Worm (Caenorhabditis elegans) whole organism, L1 larva: ENCODE data around the gene ZK596.3.
A peak's percentile ranks its signal among the peaks of the same experiment; 100 is the strongest.

Source experiments
- C16A3.4 ChIP-seq: fragments of 150-350 bp; optimal IDR thresholded peaks from 2 replicates; lab custom pipeline; 2014; ENCODE audit warnings: missing biosample characterization, missing genetic modification characterization
- C34B4.2 ChIP-seq: sonication (generic microtip); optimal IDR thresholded peaks from 2 replicates; lab custom pipeline; 2017; ENCODE audit warnings: mild to moderate bottlenecking, missing genetic modification characterization, missing compliant biosample characterization
- F16B12.6 ChIP-seq: fragments of 150-350 bp; optimal IDR thresholded peaks from 2 replicates; lab custom pipeline; 2014; ENCODE audit warnings: missing biosample characterization, missing genetic modification characterization
- ama-1 ChIP-seq: fragments of 150-350 bp; optimal IDR thresholded peaks from 2 replicates; lab custom pipeline; 2014
- ceh-63 ChIP-seq: fragments of 200-800 bp; sonication (Bioruptor generic); optimal IDR thresholded peaks from 2 replicates; lab custom pipeline; 2018; ENCODE audit warnings: mild to moderate bottlenecking, missing genetic modification characterization, missing compliant biosample characterization
- ceh-82 ChIP-seq, 3 experiments: fragments of 150-350 bp in 1 of 3; sonication (generic microtip) in 2 of 3; optimal IDR thresholded peaks; 2 replicates each; lab custom pipeline; 2014 to 2017; ENCODE audit warnings: missing biosample characterization in 3 of 3, missing genetic modification characterization in 3 of 3
- ces-1 ChIP-seq: fragments of 150-350 bp; optimal IDR thresholded peaks from 2 replicates; lab custom pipeline; 2014; ENCODE audit warnings: missing biosample characterization, missing genetic modification reagents, missing genetic modification characterization
- dsc-1 ChIP-seq: sonication (generic microtip); optimal IDR thresholded peaks from 2 replicates; lab custom pipeline; 2016; ENCODE audit warnings: mild to moderate bottlenecking, missing genetic modification characterization, missing compliant biosample characterization
- efl-1 ChIP-seq, 4 experiments: fragments of 150-350 bp; optimal IDR thresholded peaks in 3 of 4; peaks in 1 of 4; 1 replicate in 1 of 4; 2 replicates in 3 of 4; lab custom pipeline; 2014; ENCODE audit warnings: missing biosample characterization in 2 of 4, missing genetic modification characterization in 2 of 4, missing genetic modification reagents in 2 of 4
- efl-3 ChIP-seq: fragments of 200-800 bp; sonication (Bioruptor generic); optimal IDR thresholded peaks from 2 replicates; lab custom pipeline; 2018; ENCODE audit warnings: mild to moderate bottlenecking, missing genetic modification characterization, missing compliant biosample characterization
- elt-2 ChIP-seq: sonication (generic microtip); optimal IDR thresholded peaks from 2 replicates; lab custom pipeline; 2016; ENCODE audit warnings: missing genetic modification characterization, mild to moderate bottlenecking, inconsistent platforms, missing compliant biosample characterization, missing genetic modification reagents
- irx-1 ChIP-seq: sonication (generic microtip); optimal IDR thresholded peaks from 2 replicates; lab custom pipeline; 2016; ENCODE audit warnings: missing genetic modification characterization, missing compliant biosample characterization
- isw-1 ChIP-seq: fragments of 200-800 bp; sonication (Bioruptor generic); IDR thresholded peaks from 2 replicates; pipeline ENCODE4 v1.3.6; 2022; ENCODE audit warnings: missing genetic modification characterization, missing compliant biosample characterization
- jun-1 ChIP-seq: fragments of 150-350 bp; optimal IDR thresholded peaks from 2 replicates; lab custom pipeline; 2014; ENCODE audit warnings: missing biosample characterization, missing genetic modification reagents, missing genetic modification characterization
- lin-13 ChIP-seq: fragments of 150-350 bp; optimal IDR thresholded peaks from 2 replicates; lab custom pipeline; 2014; ENCODE audit warnings: missing biosample characterization, missing genetic modification reagents, missing genetic modification characterization
- lin-14 ChIP-seq: fragments of 200-800 bp; sonication (Bioruptor generic); optimal IDR thresholded peaks from 2 replicates; lab custom pipeline; 2018; ENCODE audit warnings: mild to moderate bottlenecking, missing genetic modification characterization, moderate library complexity, missing compliant biosample characterization
- lin-15B ChIP-seq: fragments of 150-350 bp; sonication (generic microtip); optimal IDR thresholded peaks from 3 replicates; lab custom pipeline; 2014; ENCODE audit warnings: missing biosample characterization, missing genetic modification characterization
- lir-3 ChIP-seq: sonication (generic microtip); optimal IDR thresholded peaks from 2 replicates; lab custom pipeline; 2016; ENCODE audit warnings: mild to moderate bottlenecking, missing genetic modification characterization, moderate library complexity, missing compliant biosample characterization; ENCODE audit not compliant: poor library complexity
- lsy-2 ChIP-seq, 2 experiments: fragments of 150-350 bp; optimal IDR thresholded peaks; 2 replicates each; lab custom pipeline; 2014; ENCODE audit warnings: missing biosample characterization in 2 of 2, missing genetic modification characterization in 2 of 2
- mab-9 ChIP-seq: fragments of 200-800 bp; sonication (Bioruptor generic); IDR thresholded peaks from 2 replicates; pipeline ENCODE4 v1.3.6; 2022; ENCODE audit warnings: missing genetic modification reagents, missing genetic modification characterization, missing compliant biosample characterization
- mdl-1 ChIP-seq, 2 experiments: fragments of 150-350 bp; optimal IDR thresholded peaks; 2 replicates each; lab custom pipeline; 2014 to 2017; ENCODE audit warnings: missing biosample characterization in 2 of 2, missing genetic modification characterization in 2 of 2, inconsistent platforms in 1 of 2
- nhr-19 ChIP-seq: fragments of 200-800 bp; sonication (Bioruptor generic); conservative IDR thresholded peaks from 2 replicates; pipeline ENCODE4 v1.3.6; 2022; ENCODE audit warnings: missing genetic modification characterization, missing compliant biosample characterization
- nhr-20 ChIP-seq: sonication (generic microtip); optimal IDR thresholded peaks from 2 replicates; lab custom pipeline; 2016; ENCODE audit warnings: mild to moderate bottlenecking, missing genetic modification characterization, missing compliant biosample characterization
- nhr-237 ChIP-seq: fragments of 150-350 bp; optimal IDR thresholded peaks from 2 replicates; lab custom pipeline; 2014; ENCODE audit warnings: missing biosample characterization, missing genetic modification characterization
- nhr-28 ChIP-seq: fragments of 150-350 bp; optimal IDR thresholded peaks from 2 replicates; lab custom pipeline; 2014; ENCODE audit warnings: missing biosample characterization, missing genetic modification characterization
- nhr-76 ChIP-seq: sonication (generic microtip); optimal IDR thresholded peaks from 2 replicates; lab custom pipeline; 2017; ENCODE audit warnings: missing biosample characterization, missing genetic modification characterization
- nhr-84 ChIP-seq: sonication (generic microtip); optimal IDR thresholded peaks from 2 replicates; lab custom pipeline; 2017; ENCODE audit warnings: missing biosample characterization, missing genetic modification characterization
- nhr-85 ChIP-seq: sonication (generic microtip); peaks from one replicate; lab custom pipeline; 2016; ENCODE audit warnings: missing genetic modification characterization, inconsistent platforms, missing compliant biosample characterization
- pag-3 ChIP-seq: sonication (generic microtip); optimal IDR thresholded peaks from 2 replicates; lab custom pipeline; 2017; ENCODE audit warnings: missing genetic modification characterization, mild to moderate bottlenecking, missing compliant biosample characterization, antibody characterized with exemption, borderline replicate concordance; ENCODE audit not compliant: insufficient read depth
- pqm-1 ChIP-seq: sonication (generic microtip); optimal IDR thresholded peaks from 3 replicates; lab custom pipeline; 2017; ENCODE audit warnings: missing biosample characterization, missing genetic modification characterization
- rnt-1 ChIP-seq: sonication (generic microtip); optimal IDR thresholded peaks from 2 replicates; lab custom pipeline; 2016; ENCODE audit warnings: mild to moderate bottlenecking, missing genetic modification characterization, moderate library complexity, missing compliant biosample characterization
- snpc-4 ChIP-seq: fragments of 150-350 bp; optimal IDR thresholded peaks from 2 replicates; lab custom pipeline; 2014; ENCODE audit warnings: missing biosample characterization, missing genetic modification characterization
- snu-23 ChIP-seq: sonication (generic microtip); optimal IDR thresholded peaks from 2 replicates; lab custom pipeline; 2016; ENCODE audit warnings: missing genetic modification characterization, missing compliant biosample characterization
- sptf-1 ChIP-seq: fragments of 150-350 bp; optimal IDR thresholded peaks from 2 replicates; lab custom pipeline; 2014; ENCODE audit warnings: missing biosample characterization, missing genetic modification characterization
- sup-37 ChIP-seq: fragments of 200-800 bp; sonication (Bioruptor generic); optimal IDR thresholded peaks from 2 replicates; lab custom pipeline; 2018; ENCODE audit warnings: mild to moderate bottlenecking, missing genetic modification characterization, missing compliant biosample characterization
- swsn-7 ChIP-seq: sonication (generic microtip); optimal IDR thresholded peaks from 2 replicates; lab custom pipeline; 2016; ENCODE audit warnings: missing genetic modification characterization, missing compliant biosample characterization
- tbx-2 ChIP-seq: sonication (generic microtip); optimal IDR thresholded peaks from 2 replicates; lab custom pipeline; 2016; ENCODE audit warnings: missing genetic modification characterization, missing compliant biosample characterization
- tlp-1 ChIP-seq: fragments of 150-350 bp; optimal IDR thresholded peaks from 2 replicates; lab custom pipeline; 2014; ENCODE audit warnings: missing biosample characterization, missing genetic modification characterization
- vab-15 ChIP-seq: sonication (generic microtip); optimal IDR thresholded peaks from 2 replicates; lab custom pipeline; 2017; ENCODE audit warnings: missing genotype, mild to moderate bottlenecking, missing genetic modification characterization, missing compliant biosample characterization
- zag-1 ChIP-seq: fragments of 150-350 bp; optimal IDR thresholded peaks from 2 replicates; lab custom pipeline; 2014; ENCODE audit warnings: missing biosample characterization, missing genetic modification characterization
- zip-4 ChIP-seq: fragments of 200-800 bp; sonication (Bioruptor generic); optimal IDR thresholded peaks from 2 replicates; lab custom pipeline; 2018; ENCODE audit warnings: mild to moderate bottlenecking, missing genetic modification characterization, moderate library complexity, missing compliant biosample characterization
- ztf-11 ChIP-seq, 2 experiments: sonication (generic microtip); optimal IDR thresholded peaks; 2 replicates each; lab custom pipeline; 2016 to 2017; ENCODE audit warnings: missing genetic modification characterization in 2 of 2, missing biosample characterization in 1 of 2, missing compliant biosample characterization in 1 of 2
- ztf-4 ChIP-seq: fragments of 150-350 bp; optimal IDR thresholded peaks from 2 replicates; lab custom pipeline; 2014; ENCODE audit warnings: missing biosample characterization, missing genetic modification characterization

ZK596.3 gene

ce11 chrIV:10904282-10904681, at the start of gene ZK596.3:
Gene ZK596.3 (minus strand): TSS chrIV:10904382.
- TF ChIP-seq nhr-28 (tag; lab: Kevin White, UChicago), result no peak
- TF ChIP-seq lsy-2 (tag; optimal IDR thresholded peaks at IDR 0.05; lab: Kevin White, UChicago), result no peak
- TF ChIP-seq, all 84 proteins: peak for 0

- TF ChIP-seq isw-1 (GFP tag; lab: Robert Waterston, UW) (no peak), swsn-7 (tag; lab: Kevin White, UChicago) (no peak), ztf-11 (tag; optimal IDR thresholded peaks at IDR 0.05; lab: Kevin White, UChicago) (no peak), efl-1 (optimal IDR thresholded peaks at IDR 0.05; lab: Kevin White, UChicago) (no peak), efl-1 (GFP tag; optimal IDR thresholded peaks at IDR 0.05 in 1 of 2; lab: Kevin White, UChicago) (no peak), nhr-20 (no peak), rnt-1 (tag; lab: Kevin White, UChicago) (no peak), snpc-4 (no peak), nhr-84 (tag; lab: Kevin White, UChicago) (no peak), ces-1 (GFP tag; lab: Kevin White, UChicago) (no peak), vab-15 (tag; lab: Kevin White, UChicago) (no peak), ztf-4 (tag; lab: Kevin White, UChicago) (no peak)
These were observed 47.8 kb upstream of the ZK596.3 start, which contains the start of gene Y69E1A.3 for ce11 chrIV:10951997-10952396. Gene Y69E1A.3 (plus strand): TSS chrIV:10952297.

DNA sequence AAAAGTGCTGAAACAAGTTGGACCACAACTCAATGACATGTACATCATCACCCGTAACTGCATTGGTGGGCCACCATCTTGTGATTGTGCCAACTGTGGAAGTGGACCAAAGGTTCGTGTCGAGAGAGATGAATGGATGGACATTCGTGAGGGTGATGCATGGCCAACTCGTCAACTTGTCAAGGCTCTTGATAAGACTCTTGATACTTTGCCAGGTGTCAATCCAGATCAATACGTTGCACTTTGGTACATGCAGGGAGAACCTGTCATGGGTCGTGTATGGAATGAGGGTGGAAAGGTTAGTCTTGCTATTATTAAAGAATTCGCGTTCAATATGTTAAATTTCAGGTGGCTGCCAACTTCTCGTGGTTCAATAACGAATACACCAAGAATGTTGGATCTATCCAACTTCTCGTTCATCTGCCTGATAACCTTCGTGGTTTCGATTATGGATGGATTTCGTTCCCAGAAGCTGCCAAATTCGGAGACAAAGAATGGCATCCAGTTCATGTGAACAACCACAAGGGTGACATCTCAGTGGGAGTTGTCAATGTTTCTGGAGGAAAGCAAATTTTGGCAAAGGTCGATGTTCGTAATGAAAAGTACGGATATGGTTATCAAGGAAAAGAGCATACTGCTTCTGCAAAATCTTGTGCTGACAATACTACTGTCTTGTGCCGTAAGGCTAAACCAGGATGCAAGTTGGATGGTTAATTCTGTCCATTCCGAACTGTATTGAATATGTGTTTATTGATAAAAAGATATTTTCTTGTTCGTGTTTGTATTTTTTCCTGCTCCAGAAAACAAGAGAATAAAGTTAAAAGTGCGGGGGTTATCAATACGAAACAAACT, 46.4 kb upstream of the ZK596.3 start:
- TF ChIP-seq efl-1 (optimal IDR thresholded peaks at IDR 0.05; lab: Kevin White, UChicago) (no peak), efl-1 (GFP tag; optimal IDR thresholded peaks at IDR 0.05 in 1 of 2; lab: Kevin White, UChicago) (peak in 1 of 2 experiments; percentile 92), C16A3.4 (tag; lab: Kevin White, UChicago) (no peak)

DNA sequence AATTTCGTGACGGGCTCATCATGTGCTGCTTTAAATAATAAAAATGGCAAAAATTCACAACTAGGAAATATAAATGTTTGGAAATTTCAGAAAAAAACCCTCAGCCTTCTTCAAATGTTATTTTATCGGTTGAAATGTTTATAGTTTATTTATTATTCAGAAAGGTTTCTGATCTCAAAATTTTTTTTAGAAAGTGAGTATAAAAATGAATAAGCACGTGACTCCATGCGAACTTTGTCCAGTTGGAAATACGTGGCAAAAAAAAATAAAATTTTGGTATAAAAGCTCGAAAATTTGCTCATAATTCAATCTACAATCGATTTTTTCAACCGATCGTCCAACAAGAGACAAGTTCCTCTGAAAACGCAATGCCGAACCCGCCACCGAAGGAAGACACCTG, 45.3 kb upstream of the ZK596.3 start, which contains the start of gene nsph-3.1:
Gene nsph-3.1 (plus strand): TSS at position 301 of the 400 bp plus-strand sequence.
- TF ChIP-seq tbx-2 (tag; lab: Kevin White, UChicago) (no peak), isw-1 (GFP tag; lab: Robert Waterston, UW) (no peak), irx-1 (tag; lab: Kevin White, UChicago) (no peak), pqm-1 (no peak), nhr-85 (tag; lab: Kevin White, UChicago) (no peak), ceh-63 (no peak), lir-3 (tag; lab: Kevin White, UChicago) (no peak), tlp-1 (tag; lab: Kevin White, UChicago) (no peak), sptf-1 (no peak), nhr-19 (GFP tag; lab: Robert Waterston, UW) (no peak), C16A3.4 (tag; lab: Kevin White, UChicago) (no peak), F16B12.6 (tag; lab: Kevin White, UChicago) (no peak), sup-37 (no peak), C34B4.2 (tag; lab: Kevin White, UChicago) (no peak), zip-4 (no peak), dsc-1 (no peak), lin-13 (GFP tag; lab: Kevin White, UChicago) (no peak), jun-1 (tag; lab: Kevin White, UChicago) (no peak), elt-2 (tag; lab: Kevin White, UChicago) (no peak), efl-3 (GFP tag; lab: Kevin White, UChicago) (no peak)
- TF ChIP-seq, all 84 proteins: peak for 0

ce11 chrIV:10948797-10949196, 44.6 kb upstream of the ZK596.3 start, which contains the start of gene Y69E1A.1:
Gene Y69E1A.1 (minus strand): TSS chrIV:10948897.
- TF ChIP-seq nhr-76 (no peak), ama-1 (lab: Kevin White, UChicago) (no peak), lin-14 (GFP tag; lab: Kevin White, UChicago) (no peak), F16B12.6 (tag; lab: Kevin White, UChicago) (no peak), nhr-237 (no peak), snpc-4 (no peak), pag-3 (tag; lab: Kevin White, UChicago) (no peak), lsy-2 (tag; optimal IDR thresholded peaks at IDR 0.05; lab: Kevin White, UChicago) (no peak), snu-23 (GFP tag; lab: Kevin White, UChicago) (no peak), ceh-82 (tag; optimal IDR thresholded peaks at IDR 0.05; lab: Kevin White, UChicago) (no peak), lin-15B (tag; lab: Kevin White, UChicago) (no peak), mdl-1 (tag; optimal IDR thresholded peaks at IDR 0.05; lab: Kevin White, UChicago) (no peak), irx-1 (tag; lab: Kevin White, UChicago) (no peak), mab-9 (GFP tag; lab: Robert Waterston, UW) (no peak), nhr-85 (tag; lab: Kevin White, UChicago) (no peak), zag-1 (no peak), zip-4 (no peak)
